Worm (Caenorhabditis elegans): ENCODE results near the gene K10H10.10.

K10H10.10 gene

DNA sequence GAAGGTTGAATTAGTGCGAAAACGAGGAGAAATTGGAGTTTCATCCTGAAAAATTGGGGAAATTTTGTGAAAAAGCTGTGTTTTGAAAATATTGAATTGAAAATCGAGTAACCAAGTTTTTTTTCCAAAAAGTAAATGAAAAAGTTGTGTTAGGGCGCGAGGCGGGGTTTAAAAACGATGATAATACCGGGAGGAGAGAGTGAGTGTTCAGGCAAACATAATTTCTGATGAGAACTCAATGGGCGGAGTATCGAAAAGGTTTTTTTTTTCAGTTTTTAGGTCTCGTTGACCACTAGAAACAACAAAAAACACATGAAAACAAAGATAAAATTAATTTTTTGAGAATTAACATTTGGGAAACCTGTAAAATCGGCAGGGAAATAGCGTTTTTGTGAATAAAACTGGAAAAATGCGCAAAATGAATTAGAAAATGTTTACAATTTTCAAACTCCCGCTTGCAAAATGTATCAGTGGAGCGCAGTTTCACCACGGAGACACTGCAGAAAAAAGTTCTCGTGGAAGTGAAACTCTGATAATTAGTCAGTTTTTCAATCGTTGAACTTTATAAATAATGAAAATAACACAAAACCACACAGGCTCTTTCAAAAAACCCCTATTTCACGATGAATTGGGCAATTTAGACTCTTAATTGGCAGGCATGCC, 27.9 kb upstream of the K10H10.10 start, which contains the start of gene C13B4.1 (continued):
- TF ChIP-seq madf-9 (GFP tag; conservative IDR thresholded peaks at IDR 0.05) (no peak), nhr-41 (GFP tag; IDR thresholded peaks at IDR 0.05) (no peak), set-16 (GFP tag; IDR thresholded peaks at IDR 0.05) (no peak), jun-1 (tag; optimal IDR thresholded peaks at IDR 0.05) (no peak), ceh-62 (tag; optimal IDR thresholded peaks at IDR 0.05) (no peak), ama-1 (optimal IDR thresholded peaks at IDR 0.05) (no peak), zip-11 (GFP tag; IDR thresholded peaks at IDR 0.05) (no peak), gei-8 (GFP tag; optimal IDR thresholded peaks at IDR 0.05) (no peak), nhr-6 (tag; optimal IDR thresholded peaks at IDR 0.05) (no peak), nhr-76 (tag; optimal IDR thresholded peaks at IDR 0.05) (no peak), ces-1 (GFP tag; optimal IDR thresholded peaks at IDR 0.05) (no peak), hif-1 (tag; optimal IDR thresholded peaks at IDR 0.05) (no peak), ZK337.2 (GFP tag; IDR thresholded peaks at IDR 0.05) (no peak), mdt-29 (GFP tag; IDR thresholded peaks at IDR 0.05) (no peak), nhr-111 (GFP tag; optimal IDR thresholded peaks at IDR 0.05) (no peak), mes-2 (tag; optimal IDR thresholded peaks at IDR 0.05; ENCODE audit: poor library complexity, severe bottlenecking) (peak; percentile 75), nhr-237 (tag; optimal IDR thresholded peaks at IDR 0.05) (no peak), attf-4 (tag; optimal IDR thresholded peaks at IDR 0.05) (no peak), skn-1 (tag; optimal IDR thresholded peaks at IDR 0.05) (no peak), lsy-2 (tag; optimal IDR thresholded peaks at IDR 0.05) (no peak), Y105C5A.15 (GFP tag; IDR thresholded peaks at IDR 0.05) (no peak), spr-3 (GFP tag; optimal IDR thresholded peaks at IDR 0.05) (no peak), lin-39 (tag; optimal IDR thresholded peaks at IDR 0.05) (no peak), unc-130 (GFP tag; optimal IDR thresholded peaks at IDR 0.05) (peak; percentile 52)

ce11 chrII:14480772-14481171, 26.8 kb upstream of the K10H10.10 start:
- TF ChIP-seq egl-27 (tag; optimal IDR thresholded peaks at IDR 0.05) = no peak
- TF ChIP-seq nhr-28 (tag; optimal IDR thresholded peaks at IDR 0.05) = peak; percentile 17

DNA sequence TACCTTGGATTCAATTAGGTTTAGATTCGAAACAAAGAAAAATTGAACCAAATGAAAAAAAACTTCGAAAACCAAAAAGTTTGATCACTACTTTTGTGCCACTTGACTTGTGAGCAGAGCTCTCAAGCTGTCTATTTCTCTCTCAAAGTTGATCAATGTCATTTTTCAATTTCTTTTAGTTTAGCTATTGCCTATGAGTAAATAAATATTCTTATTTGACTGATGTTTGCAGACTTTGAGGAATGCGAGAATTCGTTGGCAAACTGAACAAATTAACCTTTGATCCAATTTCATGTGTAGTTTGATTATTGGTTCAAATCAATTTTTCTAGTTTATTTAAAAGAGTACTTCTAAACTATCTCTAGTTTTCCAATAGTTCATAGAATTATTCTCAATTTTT, 23.8 kb upstream of the K10H10.10 start:
- TF ChIP-seq dve-1 (tag; optimal IDR thresholded peaks at IDR 0.05; ENCODE audit: insufficient read depth) (no peak), unc-62 (GFP tag; optimal IDR thresholded peaks at IDR 0.05 in 1 of 2) (peak in 1 of 2 experiments; percentile 91), unc-62 (tag; optimal IDR thresholded peaks at IDR 0.05) (no peak), ZK546.5 (tag; optimal IDR thresholded peaks at IDR 0.05) (no peak), aly-2 (tag; optimal IDR thresholded peaks at IDR 0.05) (no peak), ces-1 (GFP tag; optimal IDR thresholded peaks at IDR 0.05) (no peak), F49E8.2 (tag; optimal IDR thresholded peaks at IDR 0.05; ENCODE audit: borderline replicate concordance) (no peak)

DNA sequence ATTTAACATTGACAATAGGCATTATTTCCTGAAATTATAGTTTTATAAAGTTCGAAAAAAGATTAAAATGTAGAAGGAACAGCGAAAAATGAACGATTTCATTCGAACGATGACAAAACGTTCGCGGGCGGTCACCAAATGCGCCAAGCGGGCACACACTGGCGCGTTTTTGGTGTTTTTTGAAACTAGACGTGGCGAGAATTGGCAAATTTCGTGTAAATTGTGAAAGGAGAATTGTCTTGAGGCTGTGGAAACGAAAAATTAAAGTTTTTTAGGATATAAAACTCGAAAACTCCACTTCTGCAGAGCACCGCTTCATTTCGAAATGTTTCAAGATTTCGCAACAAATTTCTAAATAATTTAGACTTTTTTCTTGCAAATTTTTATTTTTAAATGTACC, 18.9 kb upstream of the K10H10.10 start, which contains the start of gene usp-14:
Gene usp-14 (minus strand): TSS at position 28 of the 400 bp plus-strand sequence.
- TF ChIP-seq tra-1 (GFP tag; IDR thresholded peaks at IDR 0.05) (no peak), hmg-1.1 (GFP tag; IDR thresholded peaks at IDR 0.05) (peak; percentile 55; the same call in 1 of the 2 replicates), zag-1 (tag; optimal IDR thresholded peaks at IDR 0.05) (no peak), unc-39 (tag; optimal IDR thresholded peaks at IDR 0.05) (no peak), nhr-237 (tag; optimal IDR thresholded peaks at IDR 0.05) (no peak), T26A8.4 (GFP tag; IDR thresholded peaks at IDR 0.05) (0 out of 2 replicates have a peak, but pooled peaks have one; percentile 23), hlh-30 (tag; optimal IDR thresholded peaks at IDR 0.05; ENCODE audit: insufficient read depth) (peak; percentile 18), ZK546.5 (tag; optimal IDR thresholded peaks at IDR 0.05) (no peak), ctbp-1 (GFP tag; IDR thresholded peaks at IDR 0.05) (no peak), egl-43 (GFP tag; IDR thresholded peaks at IDR 0.05) (no peak), dmd-6 (GFP tag; IDR thresholded peaks at IDR 0.05) (peak; percentile 53), mdt-29 (GFP tag; IDR thresholded peaks at IDR 0.05) (no peak), lsy-2 (tag; optimal IDR thresholded peaks at IDR 0.05) (peak in 1 of 2 experiments; percentile 79), T20F7.1 (GFP tag; optimal IDR thresholded peaks at IDR 0.05) (no peak), gei-8 (GFP tag; optimal IDR thresholded peaks at IDR 0.05) (no peak), daf-12 (tag; optimal IDR thresholded peaks at IDR 0.05) (no peak), F26F4.8 (GFP tag; conservative IDR thresholded peaks at IDR 0.05) (no peak), daf-19 (GFP tag; conservative IDR thresholded peaks at IDR 0.05) (no peak), php-3 (GFP tag; IDR thresholded peaks at IDR 0.05) (no peak), dve-1 (tag; optimal IDR thresholded peaks at IDR 0.05; ENCODE audit: insufficient read depth) (peak; percentile 67), egl-27 (tag; optimal IDR thresholded peaks at IDR 0.05) (no peak), lin-13 (GFP tag; optimal IDR thresholded peaks at IDR 0.05) (no peak)
